Worm (Caenorhabditis elegans) whole organism, midembryonic: ENCODE results near the gene vab-2.
A peak's percentile ranks its signal among the peaks of the same experiment; 100 is the strongest.

Source experiments
- T22C8.4 ChIP-seq: fragments of 200-800 bp; sonication (Bioruptor generic); IDR thresholded peaks from 2 replicates; pipeline ENCODE4 v1.3.6; 2022; ENCODE audit warnings: missing genetic modification characterization, missing compliant biosample characterization
- cog-1 ChIP-seq: sonication (generic microtip); optimal IDR thresholded peaks from 2 replicates; lab custom pipeline; 2016; ENCODE audit warnings: missing genetic modification characterization, missing compliant biosample characterization
- flt-1 ChIP-seq: fragments of 200-800 bp; sonication (Bioruptor generic); IDR thresholded peaks from 2 replicates; pipeline ENCODE4 v1.3.6; 2022; ENCODE audit warnings: missing genetic modification characterization, missing compliant biosample characterization
- klf-2 ChIP-seq: fragments of 200-800 bp; sonication (Bioruptor generic); conservative IDR thresholded peaks from 2 replicates; pipeline ENCODE4 v1.3.6; 2022; ENCODE audit warnings: missing genetic modification reagents, missing genetic modification characterization, missing compliant biosample characterization
- med-1 ChIP-seq: sonication (generic microtip); optimal IDR thresholded peaks from 2 replicates; lab custom pipeline; 2017; ENCODE audit warnings: missing genetic modification characterization, mild to moderate bottlenecking, missing compliant biosample characterization, antibody characterized with exemption, missing genetic modification reagents; ENCODE audit not compliant: insufficient read depth
- ref-1 ChIP-seq: fragments of 200-800 bp; sonication (Bioruptor generic); conservative IDR thresholded peaks from 2 replicates; pipeline ENCODE4 v1.3.6; 2022; ENCODE audit warnings: missing genetic modification reagents, missing genetic modification characterization, missing compliant biosample characterization
- tab-1 ChIP-seq: fragments of 200-800 bp; sonication (Bioruptor generic); IDR thresholded peaks from 2 replicates; pipeline ENCODE4 v1.3.6; 2022; ENCODE audit warnings: missing genetic modification characterization, missing compliant biosample characterization
- ztf-23 ChIP-seq: fragments of 200-800 bp; sonication (Bioruptor generic); IDR thresholded peaks from 2 replicates; pipeline ENCODE4 v1.3.6; 2022; ENCODE audit warnings: missing genetic modification reagents, missing genetic modification characterization, missing compliant biosample characterization
- ztf-29 ChIP-seq: fragments of 200-800 bp; sonication (Bioruptor generic); IDR thresholded peaks from 2 replicates; pipeline ENCODE4 v1.3.6; 2022; ENCODE audit warnings: missing genetic modification reagents, missing genetic modification characterization, missing compliant biosample characterization

The vab-2 gene

DNA sequence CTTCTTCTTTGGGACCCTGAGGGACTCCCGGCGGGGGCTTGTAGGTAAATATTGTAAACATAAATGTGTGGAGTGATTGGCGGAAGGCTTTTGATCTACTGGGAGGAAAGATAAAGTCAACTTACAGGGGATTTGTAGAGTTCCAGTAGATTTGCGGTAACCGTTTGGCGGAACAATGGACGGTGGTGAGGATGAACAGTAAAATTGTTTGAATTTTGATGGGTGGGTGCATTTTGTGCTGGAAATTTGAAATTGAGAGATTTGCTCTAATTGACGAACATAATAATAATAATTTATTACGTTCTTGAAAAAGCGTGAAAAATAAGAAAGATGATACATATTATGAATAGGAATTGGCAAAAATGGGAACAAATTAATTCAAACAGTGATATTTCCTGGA, at the start of gene vab-2:
TSS of gene vab-2 (minus strand) at position 238 of the 400 bp plus-strand sequence.
- TF ChIP-seq tab-1 (GFP tag; lab: Robert Waterston, UW): no peak
- no peak for TF ChIP-seq ztf-29 (GFP tag; lab: Robert Waterston, UW)
- TF ChIP-seq med-1 (GFP tag; lab: Kevin White, UChicago): no peak
- TF ChIP-seq ref-1 (GFP tag; lab: Robert Waterston, UW): no peak
- no peak for TF ChIP-seq T22C8.4 (GFP tag; lab: Robert Waterston, UW)

DNA sequence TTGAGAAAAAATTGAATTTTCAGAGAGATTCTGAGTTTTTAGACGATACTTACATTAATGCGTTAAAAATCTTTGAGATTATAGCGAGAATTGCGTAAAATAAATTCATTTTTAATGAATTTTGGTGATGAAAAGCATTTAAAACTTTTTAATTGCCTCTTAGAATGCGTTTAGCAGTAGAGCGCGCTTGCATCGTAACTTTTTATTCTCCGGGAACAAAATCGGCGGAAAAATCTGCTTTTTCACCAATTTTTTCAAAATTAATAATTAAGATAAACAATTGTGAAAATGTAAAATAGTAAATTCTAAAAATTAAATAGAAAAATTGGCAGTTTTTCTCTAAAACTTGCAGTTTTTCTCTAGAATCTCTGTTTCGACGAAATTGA, 48.6 kb upstream of the vab-2 start:
- TF ChIP-seq med-1 (GFP tag; lab: Kevin White, UChicago) (no peak), T22C8.4 (GFP tag; lab: Robert Waterston, UW) (no peak), klf-2 (GFP tag; lab: Robert Waterston, UW) (no peak), cog-1 (tag; lab: Kevin White, UChicago) (no peak), ztf-29 (GFP tag; lab: Robert Waterston, UW) (no peak), flt-1 (GFP tag; lab: Robert Waterston, UW) (no peak), ref-1 (GFP tag; lab: Robert Waterston, UW) (no peak), tab-1 (GFP tag; lab: Robert Waterston, UW) (no peak), ztf-23 (GFP tag; lab: Robert Waterston, UW) (no peak)

DNA sequence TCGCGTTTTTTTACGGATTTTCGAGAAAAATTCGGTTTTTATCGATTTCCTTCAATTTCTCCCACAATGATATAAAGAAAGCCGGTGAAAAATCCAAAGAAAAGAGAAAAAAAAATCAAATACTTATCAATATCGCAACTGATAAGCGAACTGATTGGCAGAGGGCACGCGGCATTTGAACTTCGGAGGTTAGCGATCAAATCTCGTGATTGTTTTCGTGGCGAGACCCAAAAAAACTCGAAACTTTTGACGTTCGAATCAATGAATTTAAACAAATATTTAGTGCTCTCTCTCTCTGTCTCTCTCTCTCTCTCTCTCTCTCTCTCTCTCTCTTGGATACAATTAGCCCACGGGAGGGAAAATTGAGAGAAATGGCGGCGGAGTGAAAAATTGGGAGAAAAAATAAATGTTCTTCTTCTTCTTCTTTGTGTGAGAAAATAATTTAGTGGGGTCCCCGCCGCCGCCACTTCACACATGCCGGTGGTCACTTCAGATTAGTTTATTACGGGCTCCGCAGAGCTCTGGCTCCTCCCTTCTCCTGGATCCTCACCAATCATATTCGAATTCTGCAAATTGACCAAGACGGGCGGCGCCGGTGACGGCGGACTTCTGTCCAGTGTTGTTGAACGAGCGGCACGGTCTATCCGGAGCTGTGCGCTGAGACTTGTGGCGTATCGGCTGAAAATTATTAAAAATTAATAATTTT, 48.1 kb upstream of the vab-2 start:
- TF ChIP-seq ref-1 (GFP tag; lab: Robert Waterston, UW) (no peak), ztf-29 (GFP tag; lab: Robert Waterston, UW) (no peak), ztf-23 (GFP tag; lab: Robert Waterston, UW) (no peak), cog-1 (tag; lab: Kevin White, UChicago) (no peak), T22C8.4 (GFP tag; lab: Robert Waterston, UW) (no peak), klf-2 (GFP tag; lab: Robert Waterston, UW) (no peak), flt-1 (GFP tag; lab: Robert Waterston, UW) (no peak), med-1 (GFP tag; lab: Kevin White, UChicago) (no peak), tab-1 (GFP tag; lab: Robert Waterston, UW) (no peak)

DNA sequence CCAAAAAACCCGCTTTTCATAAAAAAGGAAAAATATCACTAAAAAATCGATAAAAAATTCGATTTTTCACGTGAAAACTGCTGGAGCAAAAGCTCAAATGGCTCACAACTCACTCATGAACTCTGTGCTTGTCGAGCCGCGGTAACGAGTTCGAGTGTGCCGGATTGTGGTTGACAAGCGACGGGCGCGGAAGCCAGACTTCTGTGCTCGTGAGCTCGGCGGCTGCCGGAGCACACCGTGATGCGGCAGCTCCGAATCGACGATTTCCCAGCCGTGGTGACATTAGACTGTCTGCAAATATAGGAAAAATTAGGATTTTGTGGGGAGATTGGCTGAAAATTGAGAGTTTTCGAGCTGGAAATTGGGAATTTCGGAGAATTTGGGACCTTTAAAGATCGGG, 46.2 kb upstream of the vab-2 start:
- TF ChIP-seq tab-1 (GFP tag; lab: Robert Waterston, UW): 0 out of 2 replicates have a peak, but pooled peaks have one; percentile 32
- TF ChIP-seq cog-1 (tag; lab: Kevin White, UChicago): no peak

DNA sequence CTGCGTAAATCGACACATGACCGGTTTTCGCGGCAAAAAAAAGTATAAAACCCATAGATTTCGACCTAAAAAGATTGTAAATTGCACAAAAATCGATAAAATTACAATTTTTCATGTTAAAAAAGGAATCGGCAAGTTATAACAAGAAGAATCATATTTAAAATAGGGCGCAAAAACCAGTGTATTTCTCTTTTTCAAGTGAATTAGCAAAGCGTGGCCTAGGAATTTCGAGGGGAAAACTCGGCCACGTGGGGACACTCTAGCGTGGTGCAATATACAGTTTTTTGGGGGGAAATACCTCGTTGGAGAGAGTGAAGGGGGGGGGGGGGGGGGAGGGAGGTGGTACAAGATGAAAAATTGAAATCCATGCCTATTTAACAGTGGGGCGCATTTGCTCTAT, 40.9 kb upstream of the vab-2 start:
- TF ChIP-seq T22C8.4 (GFP tag; lab: Robert Waterston, UW): no peak
- 0 out of 2 replicates have a peak, but pooled peaks have one; percentile 7 for TF ChIP-seq ztf-23 (GFP tag; lab: Robert Waterston, UW)

DNA sequence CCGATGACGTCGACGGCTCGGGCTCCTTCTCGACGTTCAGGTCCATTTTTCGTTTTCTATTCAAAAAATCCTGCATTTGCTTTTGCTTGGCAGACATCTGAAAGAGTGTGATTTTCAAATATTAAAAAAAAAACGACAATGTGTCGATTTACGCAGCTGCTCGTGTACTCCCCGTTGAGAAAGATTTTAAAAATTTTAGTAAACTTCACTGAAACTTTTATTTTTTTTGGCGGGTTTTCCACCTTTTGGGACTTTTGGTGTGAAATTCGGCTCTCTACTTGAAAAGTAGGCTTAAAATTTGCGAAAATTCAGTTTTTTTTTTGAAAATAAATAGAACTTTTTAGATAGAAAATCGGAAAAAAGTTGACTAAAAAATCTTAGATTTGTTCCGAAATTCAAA, 40.5 kb upstream of the vab-2 start, which contains the start of gene M02B7.7:
TSS of gene M02B7.7 (minus strand) at position 101 of the 400 bp plus-strand sequence.
- TF ChIP-seq ref-1 (GFP tag; lab: Robert Waterston, UW) (no peak), ztf-23 (GFP tag; lab: Robert Waterston, UW) (no peak), med-1 (GFP tag; lab: Kevin White, UChicago) (no peak)

DNA sequence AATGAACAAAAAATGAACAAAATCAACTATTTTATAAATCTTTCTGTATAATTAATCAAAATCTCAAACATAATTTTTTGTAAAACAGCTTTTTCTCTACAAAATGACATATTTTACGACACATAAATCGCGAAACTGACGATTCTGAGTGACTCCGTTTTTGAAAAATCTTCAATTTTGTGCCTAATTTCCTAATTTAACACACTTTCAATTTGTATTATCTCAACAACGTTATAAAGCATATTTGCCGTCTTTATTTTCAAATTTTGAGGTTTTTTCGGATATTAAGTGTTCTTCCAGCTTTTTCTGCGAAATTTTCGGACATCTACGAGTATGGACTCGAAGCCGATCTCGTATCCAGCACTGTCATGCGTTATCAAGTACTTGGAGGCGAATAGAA, 38.6 kb upstream of the vab-2 start, which contains the start of gene fbxc-47:
TSS of gene fbxc-47 (plus strand) at position 301 of the 400 bp plus-strand sequence.
- TF ChIP-seq ztf-29 (GFP tag; lab: Robert Waterston, UW) (no peak), flt-1 (GFP tag; lab: Robert Waterston, UW) (no peak), med-1 (GFP tag; lab: Kevin White, UChicago) (no peak), ref-1 (GFP tag; lab: Robert Waterston, UW) (no peak), klf-2 (GFP tag; lab: Robert Waterston, UW) (no peak), ztf-23 (GFP tag; lab: Robert Waterston, UW) (no peak), cog-1 (tag; lab: Kevin White, UChicago) (no peak), T22C8.4 (GFP tag; lab: Robert Waterston, UW) (no peak), tab-1 (GFP tag; lab: Robert Waterston, UW) (no peak)

DNA sequence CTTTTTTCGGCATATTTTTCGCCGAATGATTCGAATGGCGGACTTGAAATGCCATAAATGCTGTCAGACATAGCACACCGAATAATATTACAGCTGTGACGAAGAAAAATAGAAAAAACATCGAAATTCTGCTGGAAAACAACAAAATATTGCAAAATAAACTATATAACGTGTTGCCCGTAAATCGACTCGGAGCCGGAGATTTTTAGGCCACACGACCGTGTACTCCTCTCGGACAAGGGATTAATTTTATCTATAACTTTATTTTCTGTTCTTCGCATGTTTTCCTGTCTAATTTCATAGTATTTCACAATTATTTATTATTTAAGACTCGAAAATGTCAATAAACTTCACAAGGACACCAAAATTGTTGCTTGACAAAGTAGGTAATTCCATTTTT, 36.6 kb upstream of the vab-2 start, which contains the start of the genes algn-14 and M02B7.2:
TSS of gene algn-14 (minus strand) at position 175 of the 400 bp plus-strand sequence.
TSS of gene M02B7.2 (plus strand) at position 330 of the 400 bp plus-strand sequence.
- TF ChIP-seq T22C8.4 (GFP tag; lab: Robert Waterston, UW) (0 out of 2 replicates have a peak, but pooled peaks have one; percentile 10), cog-1 (tag; lab: Kevin White, UChicago) (no peak), med-1 (GFP tag; lab: Kevin White, UChicago) (no peak), flt-1 (GFP tag; lab: Robert Waterston, UW) (0 out of 2 replicates have a peak, but pooled peaks have one; percentile 15), ztf-23 (GFP tag; lab: Robert Waterston, UW) (peak; percentile 74)

DNA sequence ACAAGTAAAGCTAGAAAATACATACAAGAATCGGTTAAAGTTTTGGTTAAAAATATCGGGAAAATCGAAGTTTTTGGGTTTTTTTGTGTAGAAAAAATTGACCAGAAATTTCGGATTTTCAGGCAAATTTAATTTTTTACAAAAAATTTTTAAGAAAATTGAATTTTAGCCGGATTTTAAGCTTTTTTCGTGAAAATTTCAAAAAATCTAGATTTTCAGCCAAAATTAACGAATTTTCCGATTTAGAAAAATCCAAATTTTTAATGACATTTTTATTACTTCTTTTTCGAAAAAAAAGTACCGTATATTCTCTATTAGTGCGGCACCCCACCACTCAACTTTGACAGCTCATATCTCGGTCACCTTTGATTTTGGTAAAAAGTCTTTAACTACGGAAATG, 34.3 kb upstream of the vab-2 start, which contains the start of gene osm-3:
TSS of gene osm-3 (minus strand) at position 101 of the 400 bp plus-strand sequence.
- no peak for TF ChIP-seq flt-1 (GFP tag; lab: Robert Waterston, UW)
- TF ChIP-seq med-1 (GFP tag; lab: Kevin White, UChicago): no peak
- no peak for TF ChIP-seq T22C8.4 (GFP tag; lab: Robert Waterston, UW)
- no peak for TF ChIP-seq cog-1 (tag; lab: Kevin White, UChicago)
- no peak for TF ChIP-seq tab-1 (GFP tag; lab: Robert Waterston, UW)
- no peak for TF ChIP-seq klf-2 (GFP tag; lab: Robert Waterston, UW)
- no peak for TF ChIP-seq ref-1 (GFP tag; lab: Robert Waterston, UW)
